Worm (Caenorhabditis elegans) whole organism, L4 larva: ENCODE data around the gene F38B7.11.

Experiments
- T20F7.1 ChIP-seq: fragments of 200-800 bp; sonication (Bioruptor generic); optimal IDR thresholded peaks from 2 replicates; lab custom pipeline; 2018; ENCODE audit warnings: mild to moderate bottlenecking, missing genetic modification characterization, missing compliant biosample characterization
- Y105C5A.15 ChIP-seq: fragments of 200-800 bp; sonication (Bioruptor generic); IDR thresholded peaks from 2 replicates; pipeline ENCODE4 v1.3.6; 2022; ENCODE audit warnings: missing genetic modification characterization, missing compliant biosample characterization
- Y5F2A.4 ChIP-seq: fragments of 200-800 bp; sonication (Bioruptor generic); optimal IDR thresholded peaks from 2 replicates; lab custom pipeline; 2018; ENCODE audit warnings: mild to moderate bottlenecking, missing genetic modification characterization, missing compliant biosample characterization
- ZK546.5 ChIP-seq, 2 experiments: sonication (generic microtip); optimal IDR thresholded peaks; 2 replicates each; lab custom pipeline; 2017; ENCODE audit warnings: missing biosample characterization in 2 of 2, missing genetic modification characterization in 2 of 2
- aly-2 ChIP-seq: sonication (generic microtip); optimal IDR thresholded peaks from 2 replicates; lab custom pipeline; 2018; ENCODE audit warnings: missing biosample characterization, missing genetic modification characterization
- ama-1 ChIP-seq: fragments of 150-350 bp; optimal IDR thresholded peaks from 2 replicates; lab custom pipeline; 2014; ENCODE audit warnings: inconsistent platforms, mixed read lengths
- ceh-82 ChIP-seq: sonication (generic microtip); optimal IDR thresholded peaks from 2 replicates; lab custom pipeline; 2017; ENCODE audit warnings: missing biosample characterization, missing genetic modification characterization
- daf-16 ChIP-seq, 3 experiments: sonication (generic microtip); optimal IDR thresholded peaks; 2 replicates each; lab custom pipeline; 2016 to 2017; ENCODE audit warnings: missing genetic modification characterization in 3 of 3, missing genetic modification reagents in 3 of 3, mild to moderate bottlenecking in 2 of 3, missing compliant biosample characterization in 2 of 3, missing biosample characterization in 1 of 3, moderate library complexity in 1 of 3
- hlh-11 ChIP-seq: fragments of 200-800 bp; sonication (Bioruptor generic); optimal IDR thresholded peaks from 2 replicates; lab custom pipeline; 2018; ENCODE audit warnings: mild to moderate bottlenecking, missing genetic modification characterization, missing compliant biosample characterization
- lim-7 ChIP-seq: fragments of 200-800 bp; sonication (Bioruptor generic); IDR thresholded peaks from 2 replicates; pipeline ENCODE4 v1.3.6; 2022; ENCODE audit warnings: missing genetic modification characterization, missing compliant biosample characterization
- lin-29 ChIP-seq: fragments of 200-800 bp; sonication (Bioruptor generic); IDR thresholded peaks from 2 replicates; pipeline ENCODE4 v1.3.6; 2022; ENCODE audit warnings: missing genetic modification reagents, missing genetic modification characterization, missing compliant biosample characterization
- lin-39 ChIP-seq: fragments of 150-350 bp; optimal IDR thresholded peaks from 2 replicates; lab custom pipeline; 2014; ENCODE audit warnings: missing biosample characterization, missing genetic modification reagents, missing genetic modification characterization
- mdt-29 ChIP-seq: fragments of 200-800 bp; sonication (Bioruptor generic); IDR thresholded peaks from 2 replicates; pipeline ENCODE4 v1.3.6; 2022; ENCODE audit warnings: missing genetic modification reagents, missing genetic modification characterization, missing compliant biosample characterization
- mxl-3 ChIP-seq: fragments of 200-800 bp; sonication (Bioruptor generic); optimal IDR thresholded peaks from 2 replicates; lab custom pipeline; 2018; ENCODE audit warnings: mild to moderate bottlenecking, missing genetic modification characterization, missing compliant biosample characterization
- nhr-25 ChIP-seq: sonication (generic microtip); optimal IDR thresholded peaks from 2 replicates; lab custom pipeline; 2017; ENCODE audit warnings: missing genetic modification characterization, mild to moderate bottlenecking, missing compliant biosample characterization, antibody characterized with exemption, moderate library complexity, borderline replicate concordance; ENCODE audit not compliant: insufficient read depth
- nhr-28 ChIP-seq: fragments of 150-350 bp; optimal IDR thresholded peaks from 2 replicates; lab custom pipeline; 2014; ENCODE audit warnings: missing biosample characterization, missing genetic modification characterization
- nhr-42 ChIP-seq: fragments of 200-800 bp; sonication (Bioruptor generic); IDR thresholded peaks from 2 replicates; pipeline ENCODE4 v1.3.6; 2022; ENCODE audit warnings: missing genetic modification characterization, missing compliant biosample characterization
- nhr-76 ChIP-seq: fragments of 150-350 bp; optimal IDR thresholded peaks from 2 replicates; lab custom pipeline; 2014; ENCODE audit warnings: missing biosample characterization, missing genetic modification characterization
- pqm-1 ChIP-seq: sonication (generic microtip); optimal IDR thresholded peaks from 2 replicates; lab custom pipeline; 2017; ENCODE audit warnings: missing biosample characterization, missing genetic modification characterization
- set-16 ChIP-seq: fragments of 200-800 bp; sonication (Bioruptor generic); IDR thresholded peaks from 2 replicates; pipeline ENCODE4 v1.3.6; 2022; ENCODE audit warnings: missing genetic modification reagents, missing genetic modification characterization, missing compliant biosample characterization
- spr-3 ChIP-seq: fragments of 200-800 bp; sonication (Bioruptor generic); optimal IDR thresholded peaks from 2 replicates; lab custom pipeline; 2018; ENCODE audit warnings: mild to moderate bottlenecking, missing genetic modification characterization, missing compliant biosample characterization
- tra-1 ChIP-seq: fragments of 200-800 bp; sonication (Bioruptor generic); IDR thresholded peaks from 2 replicates; pipeline ENCODE4 v1.3.6; 2022; ENCODE audit warnings: missing genetic modification reagents, missing genetic modification characterization, missing compliant biosample characterization
- unc-130 ChIP-seq: sonication (generic microtip); optimal IDR thresholded peaks from 2 replicates; lab custom pipeline; 2016; ENCODE audit warnings: missing genetic modification reagents, missing genetic modification characterization, missing compliant biosample characterization
- unc-39 ChIP-seq: sonication (generic microtip); optimal IDR thresholded peaks from 2 replicates; lab custom pipeline; 2017; ENCODE audit warnings: missing biosample characterization, missing genetic modification characterization
- unc-62 ChIP-seq, 3 experiments: fragments of 150-350 bp in 1 of 3; sonication (generic microtip); optimal IDR thresholded peaks in 2 of 3; peaks in 1 of 3; 1 replicate in 1 of 3; 2 replicates in 2 of 3; lab custom pipeline; 2014 to 2017; ENCODE audit warnings: missing biosample characterization in 3 of 3, missing genetic modification characterization in 3 of 3, missing genetic modification reagents in 3 of 3, missing genotype in 1 of 3
- zag-1 ChIP-seq: fragments of 150-350 bp; optimal IDR thresholded peaks from 2 replicates; lab custom pipeline; 2014; ENCODE audit warnings: missing biosample characterization, missing genetic modification characterization
- zfp-2 ChIP-seq: sonication (generic microtip); optimal IDR thresholded peaks from 2 replicates; lab custom pipeline; 2016; ENCODE audit warnings: mild to moderate bottlenecking, missing genetic modification characterization, missing compliant biosample characterization
- ztf-11 ChIP-seq: fragments of 150-350 bp; optimal IDR thresholded peaks from 2 replicates; lab custom pipeline; 2014; ENCODE audit warnings: missing biosample characterization, missing genetic modification characterization

Gene F38B7.11

ce11 chrV:11508773-11509172 is 38.1 kb upstream of the F38B7.11 start, which contains the start of gene ttll-5:
Gene ttll-5 (plus strand): TSS chrV:11509060.
- peak; percentile 36 for TF ChIP-seq nhr-28 (tag; lab: Kevin White, UChicago)
- TF ChIP-seq spr-3 = no peak
- TF ChIP-seq nhr-25 (tag; lab: Kevin White, UChicago) = peak; percentile 8

DNA sequence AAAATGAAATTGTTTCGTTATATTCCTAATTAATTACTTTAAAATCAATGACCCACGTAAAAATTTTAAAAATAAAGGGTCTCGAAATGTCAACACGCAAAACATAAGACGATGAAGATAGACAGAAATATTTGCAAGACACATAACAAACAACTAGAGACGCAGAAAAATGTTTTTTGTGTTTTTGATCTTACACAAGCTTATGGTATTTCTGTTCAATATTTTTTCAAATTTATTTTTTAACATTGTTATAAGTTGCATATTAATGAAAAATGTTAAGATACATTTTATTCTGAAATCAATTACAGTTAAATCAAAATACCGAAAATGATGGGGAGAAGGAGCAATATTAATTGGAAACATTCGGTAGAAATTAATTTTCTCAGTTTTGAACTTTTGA is 33.5 kb upstream of the F38B7.11 start, which contains the start of gene C55A6.3:
Gene C55A6.3 (minus strand): TSS at position 101 of the 400 bp plus-strand sequence.
- TF ChIP-seq daf-16 (GFP tag; optimal IDR thresholded peaks at IDR 0.05; lab: Kevin White, UChicago) (no peak), daf-16 (tag; optimal IDR thresholded peaks at IDR 0.05; lab: Kevin White, UChicago) (peak; percentile 9), ZK546.5 (tag; optimal IDR thresholded peaks at IDR 0.05; lab: Kevin White, UChicago) (no peak), unc-62 (GFP tag; optimal IDR thresholded peaks at IDR 0.05 in 1 of 2; lab: Kevin White, UChicago) (peak in 1 of 2 experiments; percentile 34), unc-62 (tag; optimal IDR thresholded peaks at IDR 0.05; lab: Kevin White, UChicago) (no peak), unc-130 (GFP tag; lab: Kevin White, UChicago) (no peak)

ce11 chrV:11514677-11515076 is 32.2 kb upstream of the F38B7.11 start, which contains the start of gene C55A6.6:
Gene C55A6.6 (minus strand): TSS chrV:11514737.
- TF ChIP-seq unc-39 (tag; lab: Kevin White, UChicago) (no peak), set-16 (GFP tag; lab: Robert Waterston, UW) (no peak), daf-16 (GFP tag; optimal IDR thresholded peaks at IDR 0.05; lab: Kevin White, UChicago) (no peak), daf-16 (tag; optimal IDR thresholded peaks at IDR 0.05; lab: Kevin White, UChicago) (peak; percentile 15), nhr-42 (GFP tag; lab: Robert Waterston, UW) (no peak), pqm-1 (tag; lab: Kevin White, UChicago) (peak; percentile 4), nhr-76 (tag; lab: Kevin White, UChicago) (no peak), ztf-11 (tag; lab: Kevin White, UChicago) (no peak), nhr-28 (tag; lab: Kevin White, UChicago) (peak; percentile 81), hlh-11 (no peak)

- TF ChIP-seq lin-39 (tag; lab: Kevin White, UChicago) = no peak
- peak in 1 of 2 experiments; percentile 98 for TF ChIP-seq unc-62 (GFP tag; optimal IDR thresholded peaks at IDR 0.05 in 1 of 2; lab: Kevin White, UChicago)
- no peak for TF ChIP-seq unc-62 (tag; optimal IDR thresholded peaks at IDR 0.05; lab: Kevin White, UChicago)
Observed at ce11 chrV:11515145-11515544, 31.8 kb upstream of the F38B7.11 start.

DNA sequence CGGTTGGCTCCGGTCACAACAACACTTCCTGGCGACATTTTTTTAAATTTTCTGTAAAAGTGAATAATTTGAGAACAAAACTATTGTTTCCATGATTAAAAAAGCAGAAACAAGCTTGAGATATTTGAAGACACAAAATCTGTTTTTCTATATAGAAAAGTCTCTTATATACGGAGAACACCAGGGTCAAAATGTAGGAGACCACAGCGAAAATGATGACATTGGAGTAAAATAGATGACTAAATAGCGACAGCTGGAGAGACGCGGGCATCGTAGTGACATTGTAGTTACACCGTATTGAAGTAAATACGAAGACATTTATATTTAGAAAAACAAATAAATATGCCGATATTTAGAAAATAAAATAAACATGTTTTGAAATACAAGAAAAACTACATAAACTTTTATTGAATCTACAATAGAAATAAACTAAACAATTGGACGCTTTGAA is 30.7 kb upstream of the F38B7.11 start, which contains the start of gene sdz-8:
Gene sdz-8 (minus strand): TSS at position 51 of the 451 bp plus-strand sequence.
- TF ChIP-seq daf-16 (GFP tag; optimal IDR thresholded peaks at IDR 0.05; lab: Kevin White, UChicago) = no peak
- TF ChIP-seq daf-16 (tag; optimal IDR thresholded peaks at IDR 0.05; lab: Kevin White, UChicago) = peak; percentile 44
- TF ChIP-seq ztf-11 (tag; lab: Kevin White, UChicago) = no peak
- TF ChIP-seq nhr-28 (tag; lab: Kevin White, UChicago) = peak; percentile 76
- no peak for TF ChIP-seq nhr-76 (tag; lab: Kevin White, UChicago)
- TF ChIP-seq, all 104 proteins: peak for 2

DNA sequence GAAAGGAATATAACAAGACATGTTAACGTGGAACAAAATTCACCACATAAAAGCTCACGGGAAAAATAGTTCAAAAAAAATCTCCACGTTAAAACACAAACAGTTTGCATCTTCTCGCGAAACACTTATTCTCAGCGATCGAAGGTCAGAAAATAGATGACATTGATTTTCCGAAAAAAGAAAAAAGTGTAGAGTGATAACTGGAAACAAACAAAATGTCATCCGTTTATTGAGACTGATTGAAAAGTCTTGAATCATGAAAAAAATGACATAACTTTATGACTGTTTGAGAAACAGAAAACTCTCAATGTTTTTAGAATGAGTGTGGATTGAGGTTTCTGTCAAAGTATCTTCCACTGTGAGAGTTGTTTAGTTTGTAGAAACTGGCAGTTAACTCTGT is 29.1 kb upstream of the F38B7.11 start, which contains the start of gene C55A6.4:
Gene C55A6.4 (minus strand): TSS at position 101 of the 400 bp plus-strand sequence.
- no peak for TF ChIP-seq ama-1 (lab: Kevin White, UChicago)
- TF ChIP-seq mdt-29 = no peak
- TF ChIP-seq zfp-2 (tag; lab: Kevin White, UChicago) = no peak
- no peak for TF ChIP-seq aly-2 (tag; lab: Kevin White, UChicago)
- TF ChIP-seq ceh-82 (tag; lab: Kevin White, UChicago) = no peak
- no peak for TF ChIP-seq lim-7
- no peak for TF ChIP-seq tra-1
- TF ChIP-seq Y105C5A.15 = no peak
- no peak for TF ChIP-seq mxl-3 (GFP tag; lab: Kevin White, UChicago)
- TF ChIP-seq zag-1 = no peak
- no peak for TF ChIP-seq lin-29 (GFP tag; lab: Robert Waterston, UW)
- no peak for TF ChIP-seq Y5F2A.4
- no peak for TF ChIP-seq T20F7.1 (GFP tag; lab: Kevin White, UChicago)
- TF ChIP-seq, all 104 proteins: peak for 0
